Worm (Caenorhabditis elegans) whole organism, late embryonic: Measurements from ENCODE around the gene F38A5.8.

Experiments used
- K02D7.2 ChIP-seq: sonication (generic microtip); optimal IDR thresholded peaks from 2 replicates; lab custom pipeline; 2017; ENCODE audit warnings: mild to moderate bottlenecking, missing genetic modification characterization, missing compliant biosample characterization
- K09A11.1 ChIP-seq: sonication (generic microtip); optimal IDR thresholded peaks from 2 replicates; lab custom pipeline; 2017; ENCODE audit warnings: antibody characterized with exemption, mild to moderate bottlenecking, missing genetic modification characterization, missing compliant biosample characterization; ENCODE audit not compliant: insufficient read depth
- ahr-1 ChIP-seq: sonication (generic microtip); optimal IDR thresholded peaks from 2 replicates; lab custom pipeline; 2016; ENCODE audit warnings: missing genetic modification characterization, missing compliant biosample characterization
- ama-1 ChIP-seq: fragments of 150-350 bp; optimal IDR thresholded peaks from 2 replicates; lab custom pipeline; 2014
- ceh-14 ChIP-seq: sonication (generic microtip); optimal IDR thresholded peaks from 2 replicates; lab custom pipeline; 2016; ENCODE audit warnings: missing genotype, missing genetic modification characterization, missing compliant biosample characterization
- ceh-2 ChIP-seq: sonication (generic microtip); optimal IDR thresholded peaks from 2 replicates; lab custom pipeline; 2016; ENCODE audit warnings: missing genotype, missing genetic modification characterization, missing compliant biosample characterization
- ceh-22 ChIP-seq: sonication (generic microtip); optimal IDR thresholded peaks from 2 replicates; lab custom pipeline; 2017; ENCODE audit warnings: missing biosample characterization, missing genetic modification characterization
- ceh-24 ChIP-seq: sonication (generic microtip); optimal IDR thresholded peaks from 2 replicates; lab custom pipeline; 2016; ENCODE audit warnings: mild to moderate bottlenecking, missing genetic modification characterization, missing compliant biosample characterization
- ceh-30 ChIP-seq: fragments of 150-350 bp; optimal IDR thresholded peaks from 2 replicates; lab custom pipeline; 2014; ENCODE audit warnings: missing biosample characterization, missing genetic modification characterization
- ceh-34 ChIP-seq: sonication (generic microtip); optimal IDR thresholded peaks from 2 replicates; lab custom pipeline; 2016; ENCODE audit warnings: mild to moderate bottlenecking, missing genetic modification characterization, missing compliant biosample characterization
- ceh-6 ChIP-seq: fragments of 200-800 bp; sonication (Bioruptor generic); optimal IDR thresholded peaks from 2 replicates; lab custom pipeline; 2018; ENCODE audit warnings: mild to moderate bottlenecking, missing genetic modification characterization, missing compliant biosample characterization
- ceh-9 ChIP-seq: sonication (generic microtip); optimal IDR thresholded peaks from 2 replicates; lab custom pipeline; 2016; ENCODE audit warnings: mild to moderate bottlenecking, missing genetic modification characterization, inconsistent platforms, missing compliant biosample characterization
- che-1 ChIP-seq: sonication (generic microtip); optimal IDR thresholded peaks from 2 replicates; lab custom pipeline; 2016; ENCODE audit warnings: mild to moderate bottlenecking, missing genetic modification characterization, missing compliant biosample characterization
- elt-4 ChIP-seq: sonication (generic microtip); optimal IDR thresholded peaks from 2 replicates; lab custom pipeline; 2016; ENCODE audit warnings: missing genetic modification characterization, missing compliant biosample characterization
- ets-4 ChIP-seq: sonication (generic microtip); optimal IDR thresholded peaks from 2 replicates; lab custom pipeline; 2016; ENCODE audit warnings: missing genetic modification characterization, missing compliant biosample characterization
- eyg-1 ChIP-seq: sonication (generic microtip); optimal IDR thresholded peaks from 2 replicates; lab custom pipeline; 2016; ENCODE audit warnings: missing genotype, missing genetic modification characterization, missing compliant biosample characterization
- gmeb-2 ChIP-seq: sonication (generic microtip); optimal IDR thresholded peaks from 2 replicates; lab custom pipeline; 2016; ENCODE audit warnings: missing genetic modification characterization, inconsistent platforms, missing compliant biosample characterization
- hlh-15 ChIP-seq: sonication (generic microtip); optimal IDR thresholded peaks from 2 replicates; lab custom pipeline; 2016; ENCODE audit warnings: missing genetic modification characterization, missing compliant biosample characterization
- lim-6 ChIP-seq: sonication (generic microtip); optimal IDR thresholded peaks from 2 replicates; lab custom pipeline; 2016; ENCODE audit warnings: missing genetic modification characterization, missing compliant biosample characterization
- lin-11 ChIP-seq: fragments of 200-800 bp; sonication (Bioruptor generic); optimal IDR thresholded peaks from 2 replicates; lab custom pipeline; 2018; ENCODE audit warnings: mild to moderate bottlenecking, missing genetic modification characterization, missing compliant biosample characterization
- mec-3 ChIP-seq: sonication (generic microtip); optimal IDR thresholded peaks from 2 replicates; lab custom pipeline; 2016; ENCODE audit warnings: borderline replicate concordance, missing genetic modification characterization, missing compliant biosample characterization
- nfya-1 ChIP-seq: sonication (generic microtip); optimal IDR thresholded peaks from 2 replicates; lab custom pipeline; 2017; ENCODE audit warnings: missing genetic modification characterization, mild to moderate bottlenecking, missing compliant biosample characterization, antibody characterized with exemption, moderate library complexity
- pha-4 ChIP-seq: fragments of 150-350 bp; optimal IDR thresholded peaks from 2 replicates; lab custom pipeline; 2018; ENCODE audit warnings: missing biosample characterization, missing genetic modification reagents, missing genetic modification characterization
- pqm-1 ChIP-seq: sonication (generic microtip); optimal IDR thresholded peaks from 2 replicates; lab custom pipeline; 2016; ENCODE audit warnings: missing genetic modification characterization, missing compliant biosample characterization
- pros-1 ChIP-seq: fragments of 150-350 bp; optimal IDR thresholded peaks from 2 replicates; lab custom pipeline; 2014; ENCODE audit warnings: missing biosample characterization, missing genetic modification reagents, missing genetic modification characterization
- rnt-1 ChIP-seq: sonication (generic microtip); optimal IDR thresholded peaks from 2 replicates; lab custom pipeline; 2016; ENCODE audit warnings: missing genetic modification characterization, missing compliant biosample characterization
- sox-2 ChIP-seq: fragments of 200-800 bp; sonication (Bioruptor generic); IDR thresholded peaks from 2 replicates; pipeline ENCODE4 v1.3.6; 2022; ENCODE audit warnings: missing genetic modification reagents, missing genetic modification characterization, missing compliant biosample characterization
- tbx-2 ChIP-seq: sonication (generic microtip); optimal IDR thresholded peaks from 2 replicates; lab custom pipeline; 2016; ENCODE audit warnings: missing genetic modification characterization, missing compliant biosample characterization
- tbx-7 ChIP-seq: sonication (generic microtip); optimal IDR thresholded peaks from 2 replicates; lab custom pipeline; 2016; ENCODE audit warnings: missing genotype, missing genetic modification characterization, missing compliant biosample characterization
- unc-3 ChIP-seq, 2 experiments: fragments of 200-800 bp in 1 of 2; sonication (Bioruptor generic) in 1 of 2; sonication (generic microtip) in 1 of 2; conservative IDR thresholded peaks in 1 of 2; optimal IDR thresholded peaks in 1 of 2; 2 replicates each; pipeline versions ENCODE4 v1.3.6 to Lab custom; 2016 to 2022; ENCODE audit warnings: missing compliant biosample characterization in 2 of 2, missing genetic modification characterization in 2 of 2, missing genetic modification reagents in 1 of 2
- unc-55 ChIP-seq: sonication (generic microtip); optimal IDR thresholded peaks from 2 replicates; lab custom pipeline; 2017; ENCODE audit warnings: missing biosample characterization, missing genetic modification reagents, missing genetic modification characterization

F38A5.8 gene

DNA sequence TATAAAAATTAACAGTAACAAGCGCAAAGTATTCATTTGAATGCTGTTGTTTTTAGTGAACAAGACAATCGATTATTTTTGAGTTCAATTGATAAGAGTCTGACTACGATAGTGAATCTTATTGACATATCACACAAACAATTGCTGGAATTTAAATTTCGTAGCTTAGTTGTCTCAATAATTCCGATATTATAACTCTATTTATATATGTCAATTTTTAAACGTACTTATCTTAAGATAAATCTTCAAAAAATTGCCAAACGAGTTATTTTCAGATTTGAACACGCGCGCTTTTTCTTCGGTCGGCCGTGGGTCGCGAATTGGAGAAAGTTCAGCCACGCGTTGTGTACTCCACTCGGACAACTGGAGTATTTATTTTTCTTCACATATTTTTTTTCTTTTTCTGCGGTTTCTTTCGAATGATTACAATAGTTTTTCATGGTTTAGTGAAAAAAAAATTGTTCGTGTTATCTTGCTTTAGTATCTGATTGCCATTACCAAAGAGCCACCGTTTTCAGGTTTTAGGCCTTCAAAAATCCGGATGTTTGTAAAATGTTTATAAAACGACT, 32.2 kb downstream of the F38A5.8 start, which contains the start of the genes cest-5.1 and C01B10.9 (continued):
- TF ChIP-seq pros-1 = no peak
- TF ChIP-seq hlh-15 (tag; lab: Kevin White, UChicago) = no peak
- TF ChIP-seq ceh-34 (tag; lab: Kevin White, UChicago) = peak; percentile 64
- TF ChIP-seq ceh-30 = no peak
- peak; percentile 5 for TF ChIP-seq nfya-1 (tag; lab: Kevin White, UChicago)
- TF ChIP-seq unc-3 (GFP tag; conservative IDR thresholded peaks at IDR 0.05; lab: Robert Waterston, UW) = no peak
- peak; percentile 23 for TF ChIP-seq unc-3 (tag; optimal IDR thresholded peaks at IDR 0.05; lab: Kevin White, UChicago)
- TF ChIP-seq eyg-1 (tag; lab: Kevin White, UChicago) = peak; percentile 17
- no peak for TF ChIP-seq ceh-22 (tag; lab: Kevin White, UChicago)
- peak; percentile 60 for TF ChIP-seq mec-3 (tag; lab: Kevin White, UChicago)
- TF ChIP-seq K09A11.1 (tag; lab: Kevin White, UChicago) = no peak
- no peak for TF ChIP-seq lin-11 (tag; lab: Kevin White, UChicago)
- peak; percentile 33 for TF ChIP-seq lim-6 (tag; lab: Kevin White, UChicago)
- no peak for TF ChIP-seq che-1 (tag; lab: Kevin White, UChicago)
- peak; percentile 68 for TF ChIP-seq ceh-14 (tag; lab: Kevin White, UChicago)
- peak; percentile 6 for TF ChIP-seq ceh-6 (GFP tag; lab: Kevin White, UChicago)
- TF ChIP-seq ama-1 (lab: Kevin White, UChicago) = no peak
- TF ChIP-seq, all 69 proteins: peak for 24

DNA sequence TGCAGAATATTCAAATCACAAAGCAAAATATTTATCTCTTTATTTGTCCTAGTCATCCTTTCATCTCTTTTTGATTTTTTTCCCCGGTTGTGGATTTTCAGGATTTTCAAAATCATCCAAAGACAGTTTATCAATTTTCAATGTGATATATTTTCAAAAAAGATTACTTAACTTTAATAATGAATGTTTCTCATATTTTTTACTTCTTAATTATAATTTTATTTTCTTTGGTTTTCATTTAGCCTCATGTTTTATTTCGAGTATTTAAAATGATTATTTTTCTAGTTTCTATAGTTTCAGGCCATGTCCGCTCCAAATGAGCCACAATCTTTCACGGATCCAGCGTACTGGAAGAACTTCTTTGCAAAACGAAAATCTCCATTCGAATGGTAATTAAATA, 35.2 kb downstream of the F38A5.8 start, which contains the start of gene metl-13:
metl-13 (plus strand) TSS at position 301 of the 400 bp plus-strand sequence.
- TF ChIP-seq tbx-2 (tag; lab: Kevin White, UChicago) (no peak), ahr-1 (no peak), unc-55 (GFP tag; lab: Kevin White, UChicago) (no peak), K02D7.2 (tag; lab: Kevin White, UChicago) (no peak), pqm-1 (tag; lab: Kevin White, UChicago) (no peak), ets-4 (no peak), pha-4 (tag; lab: Kevin White, UChicago) (no peak)
- TF ChIP-seq, all 69 proteins: peak for 0

DNA sequence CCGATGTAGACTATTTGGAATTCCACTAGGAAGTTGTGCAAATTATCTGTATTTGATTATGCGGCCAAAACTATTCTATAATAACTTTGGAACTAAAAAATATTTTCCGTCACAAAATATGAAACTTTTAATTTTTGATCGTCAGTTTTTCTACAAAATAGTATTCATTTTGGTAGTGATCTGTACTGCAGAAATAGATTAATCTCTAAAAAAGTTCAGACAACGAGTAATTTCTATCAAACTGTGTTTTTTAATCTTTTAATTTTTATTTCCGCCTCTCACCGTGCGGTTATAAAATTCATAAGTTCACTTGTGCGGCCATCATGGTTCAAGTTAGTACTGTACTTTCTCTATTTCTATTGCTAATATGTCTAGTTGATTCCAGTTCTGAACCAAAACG, 38.7 kb downstream of the F38A5.8 start, which contains the start of gene C01B10.7:
C01B10.7 (plus strand) TSS at position 301 of the 400 bp plus-strand sequence.
- TF ChIP-seq nfya-1 (tag; lab: Kevin White, UChicago) = no peak
- no peak for TF ChIP-seq ceh-24 (tag; lab: Kevin White, UChicago)
- TF ChIP-seq sox-2 (GFP tag; lab: Robert Waterston, UW) = no peak
- no peak for TF ChIP-seq tbx-7 (tag; lab: Kevin White, UChicago)
- no peak for TF ChIP-seq ceh-2 (tag; lab: Kevin White, UChicago)

DNA sequence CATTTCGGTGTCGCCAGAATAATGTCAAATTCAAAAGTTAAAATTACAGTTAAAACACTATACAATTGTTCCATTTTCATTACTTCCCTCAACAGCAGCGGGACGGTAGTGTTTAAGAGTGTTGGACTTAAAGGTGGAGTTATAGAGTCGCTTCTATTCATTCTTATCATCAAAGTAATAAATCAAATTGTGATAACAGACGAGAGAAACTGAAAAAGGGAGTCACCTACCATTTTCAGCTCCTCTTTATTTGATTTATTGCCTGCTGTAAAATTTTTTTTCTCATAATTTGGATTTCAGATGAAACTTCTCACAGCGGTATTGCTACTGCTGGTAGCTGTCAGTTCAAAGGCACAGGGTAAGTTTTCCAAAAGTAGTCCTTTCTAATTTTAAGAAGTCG, 40.3 kb downstream of the F38A5.8 start, which contains the start of gene C01B10.6:
C01B10.6 (plus strand) TSS at position 301 of the 400 bp plus-strand sequence.
- TF ChIP-seq pqm-1 (tag; lab: Kevin White, UChicago) = no peak
- TF ChIP-seq ceh-9 (tag; lab: Kevin White, UChicago) = no peak
- no peak for TF ChIP-seq gmeb-2
- no peak for TF ChIP-seq rnt-1 (tag; lab: Kevin White, UChicago)
- TF ChIP-seq ahr-1 = no peak
- TF ChIP-seq ama-1 (lab: Kevin White, UChicago) = no peak
- TF ChIP-seq ceh-24 (tag; lab: Kevin White, UChicago) = no peak
- no peak for TF ChIP-seq K09A11.1 (tag; lab: Kevin White, UChicago)
- no peak for TF ChIP-seq lim-6 (tag; lab: Kevin White, UChicago)
- no peak for TF ChIP-seq elt-4 (tag; lab: Kevin White, UChicago)
